Fruit fly (Drosophila melanogaster) whole organism, prepupa: ENCODE measurements around the gene CG8814.

Experiments used
- CG10631 ChIP-seq: fragments of 200-800 bp; sonication (Bioruptor generic); optimal IDR thresholded peaks from 2 replicates; lab custom pipeline; 2016; ENCODE audit warnings: missing biosample characterization, missing genetic modification characterization
- CG11762 ChIP-seq: fragments of 200-800 bp; sonication (Bioruptor generic); optimal IDR thresholded peaks from 3 replicates; lab custom pipeline; 2016; ENCODE audit warnings: missing biosample characterization, missing genetic modification characterization; ENCODE audit not compliant: insufficient read depth
- CG6163 ChIP-seq: fragments of 200-800 bp; sonication (Bioruptor generic); IDR thresholded peaks from 3 replicates; pipeline ENCODE4 v1.3.6; 2022; ENCODE audit warnings: missing biosample characterization, missing genetic modification characterization
- CG6792 ChIP-seq: fragments of 200-800 bp; sonication (Bioruptor generic); optimal IDR thresholded peaks from 3 replicates; lab custom pipeline; 2016; ENCODE audit warnings: missing biosample characterization, missing genetic modification characterization
- CG8632 ChIP-seq: fragments of 200-800 bp; sonication (Bioruptor generic); optimal IDR thresholded peaks from 3 replicates; lab custom pipeline; 2016; ENCODE audit warnings: missing biosample characterization, missing genetic modification characterization
- Hr39 ChIP-seq: fragments of 200-800 bp; sonication (Bioruptor generic); optimal IDR thresholded peaks from 2 replicates; lab custom pipeline; 2016; ENCODE audit warnings: missing biosample characterization, missing genetic modification characterization
- Smox ChIP-seq: fragments of 200-800 bp; sonication (Bioruptor generic); optimal IDR thresholded peaks from 3 replicates; lab custom pipeline; 2016; ENCODE audit warnings: missing biosample characterization, missing genetic modification characterization
- Sox102F ChIP-seq: fragments of 200-800 bp; sonication (Bioruptor generic); optimal IDR thresholded peaks from 2 replicates; lab custom pipeline; 2016; ENCODE audit warnings: missing biosample characterization, mild to moderate bottlenecking, missing genetic modification characterization
- cyc ChIP-seq: fragments of 200-800 bp; sonication (Bioruptor generic); optimal IDR thresholded peaks from 3 replicates; lab custom pipeline; 2016; ENCODE audit warnings: missing biosample characterization, missing genetic modification characterization
- fd85E ChIP-seq: fragments of 200-800 bp; sonication (Bioruptor generic); optimal IDR thresholded peaks from 3 replicates; lab custom pipeline; 2016; ENCODE audit warnings: missing biosample characterization, missing genetic modification characterization
- svp ChIP-seq: fragments of 200-800 bp; sonication (Bioruptor generic); peaks from one replicate; lab custom pipeline; 2016; ENCODE audit warnings: missing biosample characterization, missing genetic modification characterization
- vri ChIP-seq: fragments of 200-800 bp; sonication (Bioruptor generic); optimal IDR thresholded peaks from 3 replicates; lab custom pipeline; 2016; ENCODE audit warnings: missing biosample characterization, mild to moderate bottlenecking, missing genetic modification characterization

- TF ChIP-seq CG11762 (GFP tag; lab: Kevin White, UChicago): peak; percentile 45
- no peak for TF ChIP-seq fd85E (GFP tag; lab: Kevin White, UChicago)
- TF ChIP-seq Sox102F (GFP tag; lab: Kevin White, UChicago): peak; percentile 62
- peak; percentile 54 for TF ChIP-seq CG10631 (GFP tag; lab: Kevin White, UChicago)
- TF ChIP-seq CG6792 (GFP tag; lab: Kevin White, UChicago): peak; percentile 62
- TF ChIP-seq Smox (GFP tag; lab: Kevin White, UChicago): peak; percentile 65
- peak; percentile 86 for TF ChIP-seq Hr39 (GFP tag; lab: Kevin White, UChicago)
- peak; percentile 84 for TF ChIP-seq cyc (GFP tag; lab: Kevin White, UChicago)
- peak; percentile 63 for TF ChIP-seq vri
- peak; percentile 89 for TF ChIP-seq CG6163 (GFP tag; lab: Robert Waterston, UW)
- TF ChIP-seq CG8632 (GFP tag; lab: Kevin White, UChicago): peak; percentile 52
- TF ChIP-seq svp (GFP tag; lab: Kevin White, UChicago): peak; percentile 70
These were observed 18.7 kb upstream of the CG8814 start, which contains the start of the genes CG3104 and RpS21 for dm6 chr2L:2855773-2856615.
